Worm (Caenorhabditis elegans): Measurements from ENCODE around the gene sru-23.

- TF ChIP-seq ztf-1 (GFP tag; conservative IDR thresholded peaks at IDR 0.05) = no peak
- no peak for TF ChIP-seq ama-1 (optimal IDR thresholded peaks at IDR 0.05)
- TF ChIP-seq egl-27 (tag; optimal IDR thresholded peaks at IDR 0.05) = no peak
- no peak for TF ChIP-seq dmd-4 (tag; optimal IDR thresholded peaks at IDR 0.05)
- no peak for TF ChIP-seq unc-39 (tag; optimal IDR thresholded peaks at IDR 0.05)
- TF ChIP-seq ztf-11 (tag; optimal IDR thresholded peaks at IDR 0.05) = no peak
- no peak for TF ChIP-seq nhr-12 (tag; optimal IDR thresholded peaks at IDR 0.05)
- no peak for TF ChIP-seq aly-2 (tag; optimal IDR thresholded peaks at IDR 0.05)
- TF ChIP-seq ZK546.5 (tag; optimal IDR thresholded peaks at IDR 0.05) = no peak
- TF ChIP-seq zag-1 (tag; optimal IDR thresholded peaks at IDR 0.05) = no peak
These were observed 5.9 kb upstream of the sru-23 start, which contains the start of gene oac-20 for ce11 chrV:15978232-15978764.

All from whole organism, L2 larva.